Fruit fly (Drosophila melanogaster): ENCODE measurements around the gene CG4456.

CG4456 gene

DNA sequence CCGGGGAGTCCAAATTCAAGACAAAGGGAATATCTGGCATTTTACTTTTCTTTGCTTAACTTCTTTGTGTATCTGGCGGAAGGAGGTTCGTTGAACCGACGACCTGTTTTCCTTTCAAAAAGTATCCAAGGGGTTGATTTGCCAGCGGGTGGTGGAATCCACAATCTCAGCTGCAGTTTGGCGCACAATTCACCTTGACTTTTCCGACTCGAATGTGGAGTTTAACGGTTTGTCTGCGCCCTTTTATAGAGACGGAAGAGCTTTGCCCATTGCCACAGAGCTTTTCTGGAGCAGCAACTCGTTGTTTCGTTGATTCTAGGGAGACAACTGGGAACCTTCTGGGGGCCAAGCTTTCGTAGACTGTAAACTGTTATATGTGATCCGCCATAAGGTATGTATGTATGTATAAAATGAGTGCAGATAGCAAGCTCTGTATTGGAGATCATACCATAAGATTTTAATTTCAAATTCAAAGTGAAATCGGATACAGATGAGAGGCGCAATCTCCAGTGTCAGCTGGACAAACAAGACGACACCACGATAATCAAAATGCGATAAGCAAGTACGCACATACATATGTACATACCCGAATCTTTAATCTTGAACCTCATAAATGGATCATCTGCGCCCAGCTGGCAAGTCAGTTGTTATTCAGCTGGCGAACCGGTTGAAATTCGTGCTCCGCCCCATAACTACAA is at the start of gene CG4456, which contains the start of the genes Hsp67Bc and Hsp22:
CG4456 (plus strand) TSS at position 445 of the 698 bp plus-strand sequence.
Hsp67Bc (minus strand) TSS at position 220 of the 698 bp plus-strand sequence.
Hsp22 (plus strand) TSS at position 654 of the 698 bp plus-strand sequence.
- peak; percentile 5 for TF ChIP-seq noc (tag; optimal IDR thresholded peaks at IDR 0.05)

DNA sequence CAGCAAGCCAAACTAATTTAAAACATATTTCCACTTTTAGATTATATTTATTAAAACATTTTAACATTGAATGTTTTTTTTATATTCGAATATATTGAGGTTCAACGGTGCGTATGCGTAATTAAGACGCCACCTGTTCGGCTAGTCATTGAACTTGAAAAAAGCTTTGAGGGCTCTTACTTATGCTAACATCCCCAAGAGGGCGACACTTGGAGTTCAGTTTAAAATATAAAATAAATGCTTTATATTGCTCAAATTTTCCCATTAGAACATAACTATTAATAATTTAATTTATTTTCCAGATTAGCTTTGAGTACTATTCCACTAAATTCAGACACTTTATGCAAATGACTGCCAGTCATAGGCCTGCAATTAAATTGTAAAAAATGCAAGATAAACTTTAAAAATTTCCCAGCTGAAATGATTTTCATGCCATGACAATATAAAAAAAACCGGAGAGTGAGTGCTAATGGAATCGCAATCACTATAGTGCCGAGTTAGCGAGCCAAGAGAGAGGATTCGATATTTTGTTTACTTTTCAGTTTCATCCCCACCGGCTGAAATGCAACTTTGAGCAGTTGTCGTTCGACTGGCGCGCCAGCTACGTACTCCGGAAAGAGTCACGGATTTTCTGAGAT is 38.7 kb upstream of the CG4456 start, which contains the start of gene PGRP-LA:
PGRP-LA (plus strand) TSS at position 588 of the 638 bp plus-strand sequence.
- TF ChIP-seq noc (tag; optimal IDR thresholded peaks at IDR 0.05), result no peak

DNA sequence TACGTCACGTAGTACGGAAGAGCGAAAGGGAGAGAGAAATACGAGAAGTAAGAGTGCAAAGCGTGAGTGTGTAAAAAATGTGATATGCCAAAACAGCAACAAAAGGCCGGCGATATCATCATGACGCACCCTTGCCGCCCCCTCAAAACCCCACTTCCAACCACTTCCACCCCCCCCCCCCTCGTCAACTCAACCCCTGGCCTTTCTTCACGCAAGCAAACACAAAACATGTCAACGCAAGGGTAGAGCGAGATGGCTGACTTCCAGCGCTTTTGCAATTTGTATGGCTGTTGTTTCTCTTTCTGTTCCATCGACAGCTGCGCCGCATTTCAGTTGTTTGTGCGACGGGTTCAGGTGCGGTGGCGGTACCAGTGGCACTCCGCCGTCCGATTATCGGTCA is 36.8 kb upstream of the CG4456 start:
- peak; percentile 24 for TF ChIP-seq noc (tag; optimal IDR thresholded peaks at IDR 0.05)

DNA sequence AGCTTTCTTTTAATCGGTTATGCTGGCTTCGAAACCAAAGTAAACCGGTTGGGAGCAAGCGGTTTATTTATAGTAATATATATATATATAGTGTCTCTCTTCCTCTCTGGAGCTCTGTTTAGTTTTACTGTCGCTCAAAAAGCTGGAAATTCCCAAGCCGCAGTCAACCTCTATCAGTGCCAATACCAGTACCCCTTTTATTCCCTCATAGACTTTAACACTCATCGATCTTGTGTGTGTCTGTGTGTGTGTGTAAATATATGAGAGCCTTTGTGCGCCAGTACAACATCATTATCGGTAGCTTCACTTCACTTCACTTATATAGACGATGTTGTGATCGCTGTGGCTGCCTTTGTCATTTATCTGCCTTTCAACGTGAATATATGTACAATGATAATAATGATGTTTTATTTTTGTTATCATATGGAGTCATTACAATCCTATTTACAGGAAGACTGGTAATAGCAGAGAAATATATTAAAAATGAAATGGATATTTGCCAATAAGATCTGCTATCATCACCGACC is 34.5 kb upstream of the CG4456 start:
- TF ChIP-seq noc (tag; optimal IDR thresholded peaks at IDR 0.05), result no peak

DNA sequence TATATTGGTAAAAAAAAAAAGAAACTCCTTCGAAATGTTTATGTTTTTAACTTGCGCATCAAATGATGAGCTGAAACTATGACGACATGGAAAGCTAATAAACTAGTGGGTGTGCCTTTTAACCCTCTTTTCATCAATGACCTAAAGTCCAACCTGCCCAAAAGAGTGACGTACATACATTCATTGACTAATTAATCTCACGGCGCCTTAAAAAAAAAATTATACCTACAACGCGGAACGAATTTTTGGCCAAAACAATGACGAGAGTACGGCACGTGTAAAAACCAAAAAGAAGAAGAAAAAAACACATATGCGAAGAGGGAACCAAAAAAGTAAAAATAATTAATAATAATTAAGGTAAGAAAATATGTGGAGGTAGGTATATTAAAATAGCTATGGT is 34.0 kb upstream of the CG4456 start, which contains the start of gene PGRP-LC:
PGRP-LC (plus strand) TSS at position 301 of the 400 bp plus-strand sequence.
- TF ChIP-seq noc (tag; optimal IDR thresholded peaks at IDR 0.05), result no peak

DNA sequence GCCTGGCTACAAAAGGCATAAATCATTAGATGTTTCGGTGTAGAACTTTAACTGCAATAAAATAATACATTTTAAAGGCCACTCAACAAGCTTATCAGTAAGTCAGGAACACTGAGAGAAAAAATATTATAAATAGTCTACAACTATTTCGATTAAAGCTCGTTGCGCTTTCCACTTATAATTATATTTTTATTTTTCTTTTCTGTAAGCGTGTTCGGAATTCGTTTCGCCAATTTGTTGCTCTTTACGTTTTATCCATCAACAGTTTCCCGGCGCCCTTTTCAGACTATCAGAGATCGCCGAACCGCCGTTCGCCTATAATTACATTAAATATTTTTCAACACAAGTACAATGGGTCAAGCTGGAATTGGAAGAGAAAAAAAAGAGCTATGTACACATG is 33.5 kb upstream of the CG4456 start:
- TF ChIP-seq noc (tag; optimal IDR thresholded peaks at IDR 0.05), result peak; percentile 70

DNA sequence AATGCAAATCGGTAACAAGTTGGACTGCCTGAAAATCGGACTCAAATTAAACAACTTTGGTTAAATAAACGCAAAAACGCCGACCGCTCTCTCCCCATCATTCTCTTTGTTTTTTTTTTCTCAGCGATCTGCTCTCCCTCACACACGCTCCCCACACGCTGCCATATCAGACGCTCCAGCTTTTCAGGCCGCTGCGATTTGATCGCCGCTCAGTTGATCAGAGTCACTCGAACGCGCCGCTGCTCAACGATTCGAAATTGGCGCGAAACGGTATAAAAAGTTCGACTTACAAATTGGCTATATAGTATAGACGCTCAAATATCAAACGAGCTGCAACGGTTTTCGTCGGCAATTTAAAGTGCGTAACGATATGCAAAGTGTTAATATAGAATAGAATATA is 32.3 kb upstream of the CG4456 start:
- no peak for TF ChIP-seq noc (tag; optimal IDR thresholded peaks at IDR 0.05)

DNA sequence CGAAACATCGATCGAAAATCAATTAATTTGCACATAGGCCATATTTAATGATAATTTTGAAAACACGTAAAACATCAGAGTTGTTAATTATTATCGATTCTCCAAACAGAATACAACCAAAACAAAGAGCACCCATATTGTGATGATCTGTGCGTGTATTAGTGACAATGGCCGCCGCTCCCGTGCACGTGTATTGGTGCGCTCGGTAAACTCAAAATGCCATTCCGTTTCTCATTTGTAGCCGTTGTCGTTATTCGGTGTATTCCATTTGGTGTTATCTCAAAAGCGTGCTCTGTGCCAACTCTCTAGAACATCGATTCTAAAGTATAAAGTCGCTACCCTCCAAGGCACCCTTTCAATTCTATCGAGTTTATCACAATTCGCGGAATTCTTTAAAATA is 31.7 kb upstream of the CG4456 start:
- no peak for TF ChIP-seq noc (tag; optimal IDR thresholded peaks at IDR 0.05)

DNA sequence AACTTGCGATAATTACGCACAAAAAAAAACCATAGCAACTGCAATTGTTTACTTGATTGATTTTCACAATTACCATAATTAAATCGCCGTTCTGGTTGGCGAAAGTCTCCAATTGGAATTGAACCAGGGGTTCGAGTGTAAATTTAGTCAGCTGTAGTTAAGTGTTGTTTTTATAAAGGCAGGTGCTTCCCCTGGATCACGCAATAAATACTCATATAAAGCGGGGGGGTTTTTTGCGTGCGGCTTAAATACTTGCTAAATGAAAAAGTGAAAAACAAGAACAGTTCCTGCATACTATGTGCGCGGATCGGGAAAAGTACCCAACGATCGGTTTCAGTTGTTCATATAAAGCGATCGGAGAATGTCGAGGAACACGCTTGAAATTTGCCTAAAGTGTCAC is 28.6 kb upstream of the CG4456 start:
- TF ChIP-seq noc (tag; optimal IDR thresholded peaks at IDR 0.05), result no peak

DNA sequence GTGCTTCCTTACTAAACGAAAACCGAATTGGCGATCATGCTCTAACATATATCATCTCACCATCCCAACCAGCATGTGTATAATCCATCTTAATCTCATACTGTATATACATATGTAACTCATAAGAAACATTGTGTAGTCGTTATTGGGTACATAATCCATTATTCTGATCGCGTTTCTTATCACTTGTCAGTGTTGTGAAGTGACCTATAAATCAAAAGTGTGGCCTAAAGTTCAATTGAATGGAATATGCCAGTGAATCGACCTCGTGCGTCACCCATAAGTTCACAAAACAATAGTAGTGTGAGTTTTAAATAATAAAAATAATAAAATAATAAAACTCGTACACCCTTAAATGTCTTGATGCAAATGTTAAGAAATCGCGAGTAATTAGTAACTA is 27.4 kb upstream of the CG4456 start:
- no peak for TF ChIP-seq noc (tag; optimal IDR thresholded peaks at IDR 0.05)

DNA sequence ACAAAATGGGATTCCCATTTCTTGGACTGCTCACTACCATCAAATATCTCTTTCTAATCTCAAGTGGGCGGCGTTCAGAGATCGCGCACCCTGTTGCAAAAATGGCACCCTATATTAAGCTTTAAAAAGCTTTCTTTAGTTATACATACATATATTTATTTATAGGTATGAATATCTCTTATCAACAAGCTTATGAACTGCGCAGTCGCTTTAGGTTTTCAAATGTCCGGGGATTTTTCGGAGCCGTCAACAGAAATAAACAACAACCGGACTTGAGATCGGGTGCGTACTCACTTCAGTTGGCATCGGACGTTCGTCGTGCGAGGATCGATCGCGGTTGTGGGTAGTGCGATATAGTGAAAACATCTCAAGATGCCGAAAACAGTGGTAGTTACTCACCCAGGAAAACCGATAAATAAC is 23.2 kb upstream of the CG4456 start, which contains the start of gene PGRP-LF:
PGRP-LF (plus strand) TSS at position 296 of the 420 bp plus-strand sequence.
- TF ChIP-seq noc (tag; optimal IDR thresholded peaks at IDR 0.05), result peak; percentile 52

DNA sequence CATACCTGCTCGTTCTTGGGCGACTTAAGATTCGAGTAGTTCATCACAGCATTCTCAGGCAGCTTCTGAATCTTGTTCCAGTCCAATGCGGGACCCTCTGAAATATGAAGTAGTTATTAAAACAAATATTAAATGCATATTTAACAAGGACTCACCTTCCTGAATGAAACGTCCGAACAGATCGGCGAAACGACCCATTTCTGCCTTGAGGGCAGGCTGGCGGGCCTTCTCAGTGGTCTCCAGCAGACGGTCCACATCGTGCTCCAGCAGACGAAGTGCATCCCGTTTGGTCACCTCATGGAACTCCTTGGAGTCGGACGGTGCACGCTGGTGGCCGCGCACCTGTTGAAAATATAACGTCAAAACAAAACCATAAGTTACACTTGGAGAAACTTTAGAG is 18.8 kb upstream of the CG4456 start, which contains the start of gene CG32040:
CG32040 (plus strand) TSS at position 301 of the 400 bp plus-strand sequence.
- TF ChIP-seq noc (tag; optimal IDR thresholded peaks at IDR 0.05), result no peak

DNA sequence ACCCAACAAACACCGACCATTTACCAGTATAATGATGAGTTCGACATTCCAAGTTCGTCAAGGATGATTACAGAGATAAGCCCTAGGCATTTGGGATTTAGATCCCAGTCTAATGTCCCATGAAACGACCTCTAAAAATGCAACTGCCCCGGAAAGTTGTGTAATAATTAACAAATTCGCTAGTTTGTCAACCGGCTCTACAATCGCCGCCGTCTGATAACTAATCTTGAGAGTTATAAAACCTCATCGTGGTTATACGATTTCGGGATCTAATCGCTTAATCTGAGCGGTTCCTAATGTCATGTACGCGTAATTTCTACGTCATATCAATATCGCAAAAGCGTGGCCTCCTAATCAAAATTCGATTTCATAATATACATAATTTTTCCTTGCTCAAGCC is 17.0 kb upstream of the CG4456 start:
- TF ChIP-seq noc (tag; optimal IDR thresholded peaks at IDR 0.05), result no peak

DNA sequence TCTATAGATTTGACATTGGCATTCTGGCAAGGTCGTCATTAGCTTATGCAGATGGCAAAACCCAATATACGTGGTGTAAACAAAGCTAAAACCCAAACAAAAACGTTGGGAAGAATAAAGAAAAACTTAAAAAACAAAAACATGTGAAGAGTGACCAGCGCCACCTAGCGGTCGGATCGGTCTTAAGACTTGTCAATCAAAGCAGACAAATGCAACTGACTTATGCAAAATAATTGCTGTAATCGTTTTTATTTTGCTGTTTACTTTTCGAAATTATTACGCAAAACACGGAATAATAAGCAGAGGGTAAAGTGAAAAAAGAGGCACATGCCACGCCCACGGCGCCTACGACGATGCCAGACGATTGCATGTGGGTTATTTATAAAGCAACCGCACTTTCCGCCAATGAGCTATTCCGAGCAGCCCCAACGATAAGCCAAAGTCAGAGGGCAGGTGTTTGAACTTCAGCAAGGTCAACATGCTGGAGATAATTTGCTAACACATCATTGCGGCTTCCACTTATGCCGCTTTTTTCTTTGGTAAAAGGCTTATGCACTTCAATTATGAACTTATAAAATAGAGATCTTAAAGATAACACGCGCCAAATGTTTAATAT is 16.3 kb upstream of the CG4456 start:
- no peak for TF ChIP-seq noc (tag; optimal IDR thresholded peaks at IDR 0.05)

DNA sequence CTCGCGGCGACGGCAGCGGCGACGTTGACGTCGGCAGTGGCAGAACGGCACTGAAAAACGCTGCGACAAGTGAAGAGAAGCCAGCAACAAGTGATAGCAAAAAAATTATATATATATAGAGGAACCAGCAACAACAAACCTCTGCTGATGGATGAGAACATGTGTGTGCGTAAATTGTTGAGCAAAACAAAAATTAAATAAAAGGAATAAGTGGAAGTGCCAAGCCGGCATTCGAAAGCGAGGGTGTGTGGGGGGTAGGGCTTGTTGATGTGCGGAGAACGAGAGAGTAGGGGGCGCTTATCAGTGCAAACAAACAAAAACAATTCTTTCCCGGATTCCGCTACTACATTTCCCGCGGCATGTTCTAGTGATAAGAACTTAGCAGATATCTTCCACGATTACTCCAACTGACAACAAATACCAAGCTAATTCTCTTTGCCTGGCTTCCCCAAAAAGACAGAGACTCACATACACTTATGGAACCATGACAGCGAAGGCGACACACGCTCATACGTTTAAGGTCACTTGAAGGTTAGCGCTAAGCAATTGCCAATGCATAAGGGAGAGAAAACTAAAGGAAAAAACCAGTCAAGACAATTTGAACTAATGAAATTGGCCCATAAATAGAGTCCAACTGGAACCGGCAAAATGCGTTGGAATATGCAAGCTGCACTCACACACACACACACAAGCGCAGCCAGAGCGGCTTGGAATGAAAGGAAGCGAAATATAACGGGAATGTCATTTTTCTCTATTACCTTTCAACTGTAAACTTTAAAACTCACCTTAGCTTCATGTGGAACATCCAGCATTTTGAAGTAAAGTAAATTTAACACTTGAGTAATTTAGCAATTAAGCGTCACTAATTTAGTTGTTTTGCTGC is 14.5 kb upstream of the CG4456 start:
- TF ChIP-seq noc (tag; optimal IDR thresholded peaks at IDR 0.05), result peak; percentile 37

Measured in whole organism, larva.